Fruit fly (Drosophila melanogaster) whole organism, prepupa: ENCODE data around the gene Cby.

Source experiments
- Blimp-1 ChIP-seq: fragments of 200-800 bp; sonication (Bioruptor generic); optimal IDR thresholded peaks from 3 replicates; lab custom pipeline; 2017; ENCODE audit warnings: missing biosample characterization, missing genetic modification characterization, mild to moderate bottlenecking, moderate library complexity, missing genetic modification reagents
- CG10631 ChIP-seq: fragments of 200-800 bp; sonication (Bioruptor generic); optimal IDR thresholded peaks from 2 replicates; lab custom pipeline; 2016; ENCODE audit warnings: missing biosample characterization, missing genetic modification characterization
- CG11294 ChIP-seq: fragments of 200-800 bp; sonication (Bioruptor generic); IDR thresholded peaks from 2 replicates; pipeline ENCODE4 v1.3.6; 2022; ENCODE audit warnings: missing biosample characterization, missing genetic modification characterization
- CG11762 ChIP-seq: fragments of 200-800 bp; sonication (Bioruptor generic); optimal IDR thresholded peaks from 3 replicates; lab custom pipeline; 2016; ENCODE audit warnings: missing biosample characterization, missing genetic modification characterization; ENCODE audit not compliant: insufficient read depth
- CG11902 ChIP-seq: fragments of 200-800 bp; sonication (Bioruptor generic); optimal IDR thresholded peaks from 3 replicates; lab custom pipeline; 2016; ENCODE audit warnings: missing biosample characterization, missing genetic modification characterization
- CG15336 ChIP-seq: fragments of 200-800 bp; sonication (Bioruptor generic); IDR thresholded peaks from 2 replicates; pipeline ENCODE4 v1.3.6; 2022; ENCODE audit warnings: missing biosample characterization, missing genetic modification characterization
- CG1621 ChIP-seq: fragments of 200-800 bp; sonication (Bioruptor generic); optimal IDR thresholded peaks from 3 replicates; lab custom pipeline; 2018; ENCODE audit warnings: missing biosample characterization, mild to moderate bottlenecking, missing genetic modification characterization
- CG3032 ChIP-seq: fragments of 200-800 bp; optimal IDR thresholded peaks from 2 replicates; lab custom pipeline; 2019; ENCODE audit warnings: missing biosample characterization, mild to moderate bottlenecking, missing genetic modification characterization, moderate library complexity
- CG31627 ChIP-seq: fragments of 200-800 bp; sonication (Bioruptor generic); optimal IDR thresholded peaks from 3 replicates; lab custom pipeline; 2016; ENCODE audit warnings: missing biosample characterization, missing genetic modification characterization
- CG32006 ChIP-seq: fragments of 200-800 bp; sonication (Bioruptor generic); optimal IDR thresholded peaks from 3 replicates; lab custom pipeline; 2017; ENCODE audit warnings: missing biosample characterization, mild to moderate bottlenecking, missing genetic modification characterization
- CG34406 ChIP-seq: fragments of 200-800 bp; sonication (Bioruptor generic); optimal IDR thresholded peaks from 3 replicates; lab custom pipeline; 2016; ENCODE audit warnings: missing biosample characterization, missing genetic modification characterization
- CG3919 ChIP-seq: fragments of 200-800 bp; sonication (Bioruptor generic); optimal IDR thresholded peaks from 3 replicates; lab custom pipeline; 2016; ENCODE audit warnings: missing biosample characterization, missing genetic modification characterization
- CG6163 ChIP-seq: fragments of 200-800 bp; sonication (Bioruptor generic); IDR thresholded peaks from 3 replicates; pipeline ENCODE4 v1.3.6; 2022; ENCODE audit warnings: missing biosample characterization, missing genetic modification characterization
- CG6276 ChIP-seq: fragments of 200-800 bp; sonication (Bioruptor generic); optimal IDR thresholded peaks from 2 replicates; lab custom pipeline; 2017; ENCODE audit warnings: missing biosample characterization, mild to moderate bottlenecking, missing genetic modification characterization
- CG7368 ChIP-seq: fragments of 200-800 bp; sonication (Bioruptor generic); optimal IDR thresholded peaks from 3 replicates; lab custom pipeline; 2016; ENCODE audit warnings: missing biosample characterization, missing genetic modification characterization
- CG8119 ChIP-seq: fragments of 200-800 bp; sonication (Bioruptor generic); IDR thresholded peaks from 3 replicates; pipeline ENCODE4 v1.3.6; 2022; ENCODE audit warnings: missing biosample characterization, missing genetic modification characterization
- CG8319 ChIP-seq: fragments of 200-800 bp; sonication (Bioruptor generic); optimal IDR thresholded peaks from 3 replicates; lab custom pipeline; 2016; ENCODE audit warnings: missing biosample characterization, missing genetic modification characterization
- CG9139 ChIP-seq: fragments of 200-800 bp; sonication (Bioruptor generic); optimal IDR thresholded peaks from 3 replicates; lab custom pipeline; 2017; ENCODE audit warnings: missing biosample characterization, mild to moderate bottlenecking, missing genetic modification characterization
- Eip75B ChIP-seq: fragments of 200-800 bp; sonication (Bioruptor generic); optimal IDR thresholded peaks from 3 replicates; lab custom pipeline; 2016; ENCODE audit warnings: missing biosample characterization, missing genetic modification characterization
- Eip78C ChIP-seq: fragments of 200-800 bp; sonication (Bioruptor generic); peaks from one replicate; lab custom pipeline; 2016; ENCODE audit warnings: missing biosample characterization, missing genetic modification characterization
- Ets21C ChIP-seq: fragments of 200-800 bp; sonication (Bioruptor generic); optimal IDR thresholded peaks from 3 replicates; lab custom pipeline; 2016; ENCODE audit warnings: missing biosample characterization, missing genetic modification characterization
- Ets96B ChIP-seq: fragments of 200-800 bp; optimal IDR thresholded peaks from 2 replicates; lab custom pipeline; 2019; ENCODE audit warnings: missing biosample characterization, mild to moderate bottlenecking, missing genetic modification characterization, moderate library complexity
- Hr38 ChIP-seq: sonication (Bioruptor generic); optimal IDR thresholded peaks from 2 replicates; lab custom pipeline; 2016; ENCODE audit warnings: missing biosample characterization, missing genetic modification characterization
- Hr39 ChIP-seq: fragments of 200-800 bp; sonication (Bioruptor generic); optimal IDR thresholded peaks from 2 replicates; lab custom pipeline; 2016; ENCODE audit warnings: missing biosample characterization, missing genetic modification characterization
- Hr4 ChIP-seq: fragments of 200-800 bp; sonication (Bioruptor generic); optimal IDR thresholded peaks from 3 replicates; lab custom pipeline; 2016; ENCODE audit warnings: missing biosample characterization, missing genetic modification characterization
- Lpt ChIP-seq: fragments of 200-800 bp; sonication (Bioruptor generic); optimal IDR thresholded peaks from 3 replicates; lab custom pipeline; 2016; ENCODE audit warnings: missing biosample characterization, missing genetic modification characterization
- Met ChIP-seq: fragments of 200-800 bp; sonication (Bioruptor generic); optimal IDR thresholded peaks from 3 replicates; lab custom pipeline; 2016; ENCODE audit warnings: missing biosample characterization, missing genetic modification characterization
- OdsH ChIP-seq: fragments of 200-800 bp; sonication (Bioruptor generic); optimal IDR thresholded peaks from 3 replicates; lab custom pipeline; 2016; ENCODE audit warnings: missing biosample characterization, missing genetic modification characterization
- Smox ChIP-seq: fragments of 200-800 bp; sonication (Bioruptor generic); optimal IDR thresholded peaks from 3 replicates; lab custom pipeline; 2016; ENCODE audit warnings: missing biosample characterization, missing genetic modification characterization
- Sox102F ChIP-seq: fragments of 200-800 bp; sonication (Bioruptor generic); optimal IDR thresholded peaks from 2 replicates; lab custom pipeline; 2016; ENCODE audit warnings: missing biosample characterization, mild to moderate bottlenecking, missing genetic modification characterization
- Sox14 ChIP-seq: fragments of 200-800 bp; sonication (Bioruptor generic); optimal IDR thresholded peaks from 3 replicates; lab custom pipeline; 2016; ENCODE audit warnings: missing biosample characterization, missing genetic modification characterization
- Sox15 ChIP-seq: fragments of 200-800 bp; sonication (Bioruptor generic); optimal IDR thresholded peaks from 3 replicates; lab custom pipeline; 2016; ENCODE audit warnings: missing biosample characterization, missing genetic modification characterization
- achi ChIP-seq: fragments of 200-800 bp; sonication (Bioruptor generic); optimal IDR thresholded peaks from 3 replicates; lab custom pipeline; 2016; ENCODE audit warnings: missing biosample characterization, missing genetic modification characterization
- acj6 ChIP-seq: fragments of 200-800 bp; sonication (Bioruptor generic); optimal IDR thresholded peaks from 3 replicates; lab custom pipeline; 2016; ENCODE audit warnings: missing biosample characterization, missing genetic modification characterization
- dac ChIP-seq: fragments of 200-800 bp; sonication (Bioruptor generic); optimal IDR thresholded peaks from 2 replicates; lab custom pipeline; 2017; ENCODE audit warnings: missing biosample characterization, mild to moderate bottlenecking, missing genetic modification characterization
- dsx ChIP-seq: fragments of 200-800 bp; optimal IDR thresholded peaks from 3 replicates; lab custom pipeline; 2019; ENCODE audit warnings: missing biosample characterization, mild to moderate bottlenecking, missing genetic modification characterization, moderate library complexity; ENCODE audit not compliant: poor library complexity, severe bottlenecking
- eg ChIP-seq: fragments of 200-800 bp; sonication (Bioruptor generic); IDR thresholded peaks from 3 replicates; pipeline ENCODE4 v1.3.6; 2022; ENCODE audit warnings: missing biosample characterization, missing genetic modification characterization
- esn ChIP-seq: fragments of 200-800 bp; sonication (Bioruptor generic); optimal IDR thresholded peaks from 2 replicates; lab custom pipeline; 2016; ENCODE audit warnings: missing biosample characterization, mild to moderate bottlenecking, missing genetic modification characterization, moderate library complexity
- fd85E ChIP-seq: fragments of 200-800 bp; sonication (Bioruptor generic); optimal IDR thresholded peaks from 3 replicates; lab custom pipeline; 2016; ENCODE audit warnings: missing biosample characterization, missing genetic modification characterization
- fkh ChIP-seq: fragments of 200-800 bp; sonication (Bioruptor generic); optimal IDR thresholded peaks from 3 replicates; lab custom pipeline; 2017; ENCODE audit warnings: missing biosample characterization, mild to moderate bottlenecking, missing genetic modification characterization, moderate library complexity
- lz ChIP-seq: fragments of 200-800 bp; sonication (Bioruptor generic); optimal IDR thresholded peaks from 3 replicates; lab custom pipeline; 2016; ENCODE audit warnings: missing biosample characterization, missing genetic modification characterization
- pdm3 ChIP-seq: fragments of 200-800 bp; sonication (Bioruptor generic); optimal IDR thresholded peaks from 3 replicates; lab custom pipeline; 2016; ENCODE audit warnings: missing biosample characterization, missing genetic modification characterization
- salr ChIP-seq, 2 experiments: fragments of 200-800 bp; sonication (Bioruptor generic); optimal IDR thresholded peaks; 3 replicates each; lab custom pipeline; 2016 to 2018; ENCODE audit warnings: missing biosample characterization in 2 of 2, missing genetic modification characterization in 2 of 2, mild to moderate bottlenecking in 1 of 2
- spab ChIP-seq: fragments of 200-800 bp; sonication (Bioruptor generic); optimal IDR thresholded peaks from 2 replicates; lab custom pipeline; 2017; ENCODE audit warnings: missing biosample characterization, mild to moderate bottlenecking, missing genetic modification characterization, missing genetic modification reagents
- svp ChIP-seq: fragments of 200-800 bp; sonication (Bioruptor generic); peaks from one replicate; lab custom pipeline; 2016; ENCODE audit warnings: missing biosample characterization, missing genetic modification characterization
- topi ChIP-seq: fragments of 200-800 bp; sonication (Bioruptor generic); optimal IDR thresholded peaks from 3 replicates; lab custom pipeline; 2016; ENCODE audit warnings: missing biosample characterization, missing genetic modification characterization
- vri ChIP-seq: fragments of 200-800 bp; sonication (Bioruptor generic); optimal IDR thresholded peaks from 3 replicates; lab custom pipeline; 2016; ENCODE audit warnings: missing biosample characterization, mild to moderate bottlenecking, missing genetic modification characterization

Cby gene

DNA sequence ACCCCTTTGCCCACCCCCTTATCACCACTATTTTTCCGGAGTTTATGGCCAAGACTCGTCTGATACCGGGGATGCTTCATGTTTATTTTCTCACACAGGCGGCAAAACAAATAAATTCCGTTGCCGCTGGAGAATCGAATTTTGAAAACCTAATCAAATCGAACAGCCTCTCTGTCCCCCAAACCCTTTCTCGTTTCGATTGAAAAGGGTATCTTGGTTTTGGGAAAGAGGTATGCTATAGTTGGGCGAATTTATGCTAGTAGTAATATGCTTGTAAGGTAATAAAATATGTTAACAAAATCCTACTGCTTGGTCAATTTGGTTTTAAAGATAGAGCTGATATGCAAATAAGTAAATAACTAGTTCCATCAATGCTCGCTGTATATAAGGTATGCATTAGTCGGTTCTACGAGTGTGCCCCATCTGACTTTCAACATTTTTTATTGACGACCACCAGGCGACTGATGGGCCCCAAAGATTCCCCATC is 39.7 kb upstream of the Cby start (continued):
- TF ChIP-seq CG32006 (peak; percentile 16), Hr39 (GFP tag; lab: Kevin White, UChicago) (peak; percentile 60), CG6163 (GFP tag; lab: Robert Waterston, UW) (no peak; the same call in 2 of the 3 replicates), CG31627 (GFP tag; lab: Kevin White, UChicago) (peak; percentile 60), CG34406 (GFP tag; lab: Kevin White, UChicago) (no peak), CG8119 (GFP tag; lab: Robert Waterston, UW) (no peak; the same call in 2 of the 3 replicates), CG3032 (tag; lab: Kevin White, UChicago) (no peak), eg (no peak), Hr38 (no peak), esn (GFP tag; lab: Kevin White, UChicago) (peak; percentile 26), Blimp-1 (GFP tag; lab: Kevin White, UChicago) (no peak), dac (GFP tag; lab: Kevin White, UChicago) (no peak), pdm3 (peak; percentile 17), Smox (GFP tag; lab: Kevin White, UChicago) (no peak), CG1621 (no peak), svp (GFP tag; lab: Kevin White, UChicago) (peak; percentile 56), CG3919 (GFP tag; lab: Kevin White, UChicago) (no peak)

DNA sequence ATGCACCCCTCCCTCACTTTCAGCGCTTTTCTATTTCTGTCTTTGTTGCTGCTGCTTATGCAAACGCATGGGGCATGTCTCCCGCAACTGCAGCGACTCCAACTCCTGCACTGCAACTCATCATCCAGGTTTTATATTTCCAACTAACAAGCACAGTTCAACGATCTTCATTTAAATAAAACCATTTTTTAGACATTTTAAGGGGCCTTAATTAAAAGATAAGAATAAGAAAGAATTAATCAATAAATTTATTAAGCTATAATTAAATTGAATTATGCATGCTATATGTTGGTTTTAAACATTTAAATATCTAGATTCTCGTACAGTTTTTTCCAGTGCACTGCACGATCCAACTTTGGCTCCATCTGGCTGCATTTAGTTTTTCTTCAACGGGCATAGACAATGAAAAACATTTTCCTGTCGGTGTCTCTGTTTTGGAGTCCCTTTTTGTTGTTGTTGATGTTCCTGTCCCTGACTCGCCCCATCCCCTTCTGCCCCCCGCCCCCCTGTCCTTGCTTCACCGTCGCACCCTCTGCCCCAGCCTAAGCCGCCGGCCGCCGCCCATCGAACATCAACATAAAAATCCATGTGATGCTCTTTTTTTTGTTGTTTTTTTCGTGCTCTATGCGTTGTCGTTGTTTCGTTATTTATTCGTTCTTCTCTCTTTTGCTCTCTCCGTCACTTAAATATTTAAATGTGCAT is 38.9 kb upstream of the Cby start:
- peak; percentile 67 for TF ChIP-seq pdm3
- no peak for TF ChIP-seq fd85E (GFP tag; lab: Kevin White, UChicago)
- TF ChIP-seq CG8319 (GFP tag; lab: Kevin White, UChicago) = peak; percentile 7
- peak; percentile 64 for TF ChIP-seq Eip75B (GFP tag; lab: Kevin White, UChicago)
- peak; percentile 77 for TF ChIP-seq acj6 (GFP tag; lab: Kevin White, UChicago)
- TF ChIP-seq Hr38 = no peak
- no peak for TF ChIP-seq Sox15 (GFP tag; lab: Kevin White, UChicago)
- peak; percentile 18 for TF ChIP-seq Met (GFP tag; lab: Kevin White, UChicago)
- peak; percentile 76 for TF ChIP-seq eg
- TF ChIP-seq dac (GFP tag; lab: Kevin White, UChicago) = peak; percentile 78
- peak; percentile 92 for TF ChIP-seq Eip78C
- TF ChIP-seq CG1621 = peak; percentile 60
- TF ChIP-seq Sox14 (GFP tag; lab: Kevin White, UChicago) = peak; percentile 52
- peak; percentile 58 for TF ChIP-seq CG7368
- TF ChIP-seq Hr4 (GFP tag; lab: Kevin White, UChicago) = peak; percentile 89
- no peak for TF ChIP-seq Blimp-1 (GFP tag; lab: Kevin White, UChicago)
- TF ChIP-seq Ets96B (tag; lab: Kevin White, UChicago) = peak; percentile 82
- peak; percentile 64 for TF ChIP-seq CG9139 (GFP tag; lab: Kevin White, UChicago)
- TF ChIP-seq spab (GFP tag; lab: Kevin White, UChicago) = peak; percentile 73
- peak; percentile 75 for TF ChIP-seq CG11762 (GFP tag; lab: Kevin White, UChicago)
- peak; percentile 83 for TF ChIP-seq achi (GFP tag; lab: Kevin White, UChicago)
- TF ChIP-seq Lpt = peak; percentile 84
- peak; percentile 73 for TF ChIP-seq dsx (GFP tag; lab: Kevin White, UChicago)
- TF ChIP-seq fkh (GFP tag; lab: Kevin White, UChicago) = no peak
- TF ChIP-seq CG31627 (GFP tag; lab: Kevin White, UChicago) = no peak
- TF ChIP-seq CG34406 (GFP tag; lab: Kevin White, UChicago) = peak; percentile 57
- peak; percentile 50 for TF ChIP-seq svp (GFP tag; lab: Kevin White, UChicago)
- TF ChIP-seq Sox102F (GFP tag; lab: Kevin White, UChicago) = no peak
- TF ChIP-seq CG15336 (GFP tag; lab: Robert Waterston, UW) = peak; percentile 96
- peak; percentile 81 for TF ChIP-seq OdsH
- TF ChIP-seq CG8119 (GFP tag; lab: Robert Waterston, UW) = peak; percentile 92
- peak; percentile 0 for TF ChIP-seq lz
- peak; percentile 22 to 77 for TF ChIP-seq salr (GFP tag; optimal IDR thresholded peaks at IDR 0.05; lab: Kevin White, UChicago)
- TF ChIP-seq CG11294 (GFP tag; lab: Robert Waterston, UW) = peak; percentile 54; the same call in 1 of the 2 replicates
- TF ChIP-seq Ets21C (GFP tag; lab: Kevin White, UChicago) = no peak
- TF ChIP-seq CG11902 = no peak
- TF ChIP-seq CG10631 = peak; percentile 88
- TF ChIP-seq topi (GFP tag; lab: Kevin White, UChicago) = peak; percentile 1
- peak; percentile 82 for TF ChIP-seq CG6276 (GFP tag; lab: Kevin White, UChicago)
- TF ChIP-seq vri (GFP tag; lab: Kevin White, UChicago) = no peak
- peak; percentile 93 for TF ChIP-seq CG32006
- peak; percentile 75 for TF ChIP-seq CG3919 (GFP tag; lab: Kevin White, UChicago)
